Fruit fly (Drosophila melanogaster) S2 (cell line): ENCODE results near the gene CG32647.

ENCODE experiments used
- CG8478 ChIP-seq: fragments of >200 bp; optimal IDR thresholded peaks from 2 replicates; lab custom pipeline; 2018
- CTCF ChIP-seq, 2 experiments: fragments of >200 bp; optimal IDR thresholded peaks; 2 replicates each; lab custom pipeline; 2018

DNA sequence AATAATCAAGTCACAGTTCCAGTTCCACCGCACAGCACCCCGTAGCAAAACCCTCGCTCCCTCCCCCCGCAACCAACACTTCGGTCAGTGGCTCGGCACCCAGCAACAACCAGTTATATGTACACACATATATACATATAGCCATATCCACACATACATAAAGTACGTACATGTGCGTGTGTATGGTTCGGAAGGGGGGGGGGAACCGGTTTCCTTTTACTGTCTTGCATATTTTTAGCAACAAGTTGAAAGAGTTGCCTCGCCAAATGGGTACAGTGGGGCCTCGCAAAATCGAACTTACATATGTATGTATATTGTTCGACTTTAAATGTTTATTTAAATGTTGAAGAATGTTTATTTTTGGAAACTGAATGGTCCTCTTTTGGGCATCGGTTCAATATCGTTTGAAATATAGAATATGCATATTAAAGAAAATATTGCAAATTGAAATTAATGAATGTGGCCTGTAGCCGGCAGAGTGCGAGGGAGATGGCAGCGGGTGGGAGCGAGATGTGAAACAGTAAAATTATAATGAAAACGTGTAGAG lies 29.7 kb downstream of the CG32647 start:
- no peak for TF ChIP-seq CTCF (optimal IDR thresholded peaks at IDR 0.05; lab: Kevin White, UChicago)
- TF ChIP-seq CG8478 (lab: Kevin White, UChicago), result no peak
